Fruit fly (Drosophila melanogaster) whole organism, embryonic: ENCODE data around the gene OtopLc.

Source experiments
- Abd-B ChIP-seq: fragments of 200-800 bp; sonication (Bioruptor generic); optimal IDR thresholded peaks from 2 replicates; lab custom pipeline; 2018; ENCODE audit warnings: missing biosample characterization, mild to moderate bottlenecking, missing genetic modification characterization, moderate library complexity
- Atf6 ChIP-seq: fragments of 200-800 bp; sonication (Bioruptor generic); IDR thresholded peaks from 2 replicates; pipeline ENCODE4 v1.3.6; 2022; ENCODE audit warnings: missing biosample characterization, missing genetic modification characterization
- B-H1 ChIP-seq: fragments of 200-800 bp; sonication (Bioruptor generic); IDR thresholded peaks from 3 replicates; pipeline ENCODE4 v1.3.6; 2022; ENCODE audit warnings: missing biosample characterization, missing genetic modification characterization
- Bgb ChIP-seq: fragments of 200-800 bp; sonication (Bioruptor generic); IDR thresholded peaks from 2 replicates; pipeline ENCODE4 v1.3.6; 2022; ENCODE audit warnings: missing biosample characterization, missing genetic modification characterization; ENCODE audit not compliant: partially characterized antibody
- CG10366 ChIP-seq: fragments of 200-800 bp; sonication (Bioruptor generic); IDR thresholded peaks from 2 replicates; pipeline ENCODE4 v1.3.6; 2022; ENCODE audit warnings: missing biosample characterization, missing genetic modification characterization
- CG10431 ChIP-seq: fragments of 200-800 bp; sonication (Bioruptor generic); optimal IDR thresholded peaks from 3 replicates; lab custom pipeline; 2018; ENCODE audit warnings: missing biosample characterization, mild to moderate bottlenecking, missing genetic modification characterization
- CG10462 ChIP-seq: fragments of 200-800 bp; sonication (Bioruptor generic); optimal IDR thresholded peaks from 2 replicates; lab custom pipeline; 2016; ENCODE audit warnings: missing biosample characterization, missing genetic modification characterization
- CG12659 ChIP-seq: fragments of 200-800 bp; sonication (Bioruptor generic); optimal IDR thresholded peaks from 3 replicates; lab custom pipeline; 2017; ENCODE audit warnings: mild to moderate bottlenecking, missing biosample characterization, missing genetic modification reagents, missing genetic modification characterization
- CG13296 ChIP-seq: fragments of 200-800 bp; sonication (Bioruptor generic); optimal IDR thresholded peaks from 3 replicates; lab custom pipeline; 2018; ENCODE audit warnings: missing biosample characterization, mild to moderate bottlenecking, missing genetic modification characterization
- CG13775 ChIP-seq: fragments of 200-800 bp; sonication (Bioruptor generic); optimal IDR thresholded peaks from 3 replicates; lab custom pipeline; 2017; ENCODE audit warnings: missing biosample characterization, mild to moderate bottlenecking, missing genetic modification characterization
- CG14667 ChIP-seq: fragments of 200-800 bp; sonication (Bioruptor generic); IDR thresholded peaks from 2 replicates; pipeline ENCODE4 v1.3.6; 2022; ENCODE audit warnings: missing biosample characterization, missing genetic modification characterization
- CG15269 ChIP-seq: fragments of 200-800 bp; sonication (Bioruptor generic); optimal IDR thresholded peaks from 2 replicates; lab custom pipeline; 2018; ENCODE audit warnings: missing biosample characterization, mild to moderate bottlenecking, missing genetic modification characterization, moderate library complexity
- CG15696 ChIP-seq: fragments of 200-800 bp; sonication (Bioruptor generic); optimal IDR thresholded peaks from 2 replicates; lab custom pipeline; 2019; ENCODE audit warnings: missing biosample characterization, mild to moderate bottlenecking, missing genetic modification characterization, moderate library complexity
- CG1603 ChIP-seq: fragments of 200-800 bp; sonication (Bioruptor generic); optimal IDR thresholded peaks from 2 replicates; lab custom pipeline; 2019; ENCODE audit warnings: missing biosample characterization, mild to moderate bottlenecking, missing genetic modification characterization, moderate library complexity
- CG17802 ChIP-seq: fragments of 200-800 bp; sonication (Bioruptor generic); optimal IDR thresholded peaks from 2 replicates; lab custom pipeline; 2018; ENCODE audit warnings: missing biosample characterization, mild to moderate bottlenecking, missing genetic modification characterization, moderate library complexity
- CG18011 ChIP-seq: fragments of 200-800 bp; sonication (Bioruptor generic); optimal IDR thresholded peaks from 2 replicates; lab custom pipeline; 2017; ENCODE audit warnings: missing biosample characterization, missing genetic modification characterization, mild to moderate bottlenecking, moderate library complexity, missing genotype
- CG31441 ChIP-seq: fragments of 200-800 bp; sonication (Bioruptor generic); IDR thresholded peaks from 2 replicates; pipeline ENCODE4 v1.3.6; 2022; ENCODE audit warnings: missing biosample characterization, missing genetic modification characterization
- CG4617 ChIP-seq: fragments of 200-800 bp; sonication (Bioruptor generic); optimal IDR thresholded peaks from 3 replicates; lab custom pipeline; 2016; ENCODE audit warnings: missing biosample characterization, missing genetic modification characterization, borderline replicate concordance
- CG5245 ChIP-seq: fragments of 200-800 bp; sonication (Bioruptor generic); optimal IDR thresholded peaks from 3 replicates; lab custom pipeline; 2016; ENCODE audit warnings: missing biosample characterization, missing genetic modification characterization
- CG6689 ChIP-seq: fragments of 200-800 bp; sonication (Bioruptor generic); IDR thresholded peaks from 2 replicates; pipeline ENCODE4 v1.3.6; 2022; ENCODE audit warnings: missing biosample characterization, missing genetic modification characterization
- Dip3 ChIP-seq: fragments of 200-800 bp; sonication (Bioruptor generic); optimal IDR thresholded peaks from 3 replicates; lab custom pipeline; 2016; ENCODE audit warnings: missing biosample characterization, missing genetic modification characterization
- Dref ChIP-seq: fragments of 200-800 bp; sonication (Bioruptor generic); IDR thresholded peaks from 2 replicates; pipeline ENCODE4 v1.3.6; 2022; ENCODE audit warnings: missing biosample characterization, missing genetic modification characterization
- Fer3 ChIP-seq: fragments of 200-800 bp; sonication (Bioruptor generic); optimal IDR thresholded peaks from 2 replicates; lab custom pipeline; 2018; ENCODE audit warnings: missing biosample characterization, mild to moderate bottlenecking, missing genetic modification characterization, moderate library complexity
- HHEX ChIP-seq: fragments of 200-800 bp; sonication (Bioruptor generic); optimal IDR thresholded peaks from 3 replicates; lab custom pipeline; 2017; ENCODE audit warnings: missing biosample characterization, mild to moderate bottlenecking, missing genetic modification characterization, missing genetic modification reagents
- HLH3B ChIP-seq: fragments of 200-800 bp; sonication (Bioruptor generic); IDR thresholded peaks from 2 replicates; pipeline ENCODE4 v1.3.6; 2022; ENCODE audit warnings: missing biosample characterization, missing genetic modification characterization
- MBD-R2 ChIP-seq: fragments of 200-800 bp; sonication (Bioruptor generic); IDR thresholded peaks from 2 replicates; pipeline ENCODE4 v1.3.6; 2022; ENCODE audit warnings: missing biosample characterization, missing genetic modification characterization
- NK7.1 ChIP-seq: fragments of 200-800 bp; sonication (Bioruptor generic); optimal IDR thresholded peaks from 3 replicates; lab custom pipeline; 2016; ENCODE audit warnings: missing biosample characterization, missing genetic modification characterization
- PHDP ChIP-seq: fragments of 200-800 bp; sonication (Bioruptor generic); optimal IDR thresholded peaks from 3 replicates; lab custom pipeline; 2018; ENCODE audit warnings: missing biosample characterization, mild to moderate bottlenecking, missing genetic modification characterization, moderate library complexity
- Poxn ChIP-seq: fragments of 200-800 bp; sonication (Bioruptor generic); IDR thresholded peaks from 2 replicates; pipeline ENCODE4 v1.3.6; 2022; ENCODE audit warnings: missing biosample characterization, missing genetic modification characterization
- Ptx1 ChIP-seq: fragments of 200-800 bp; sonication (Bioruptor generic); IDR thresholded peaks from 2 replicates; pipeline ENCODE4 v1.3.6; 2022; ENCODE audit warnings: missing biosample characterization, missing genetic modification characterization
- Side ChIP-seq: fragments of 200-800 bp; sonication (Bioruptor generic); optimal IDR thresholded peaks from 2 replicates; lab custom pipeline; 2016; ENCODE audit warnings: missing biosample characterization, missing genetic modification characterization
- Taf1 ChIP-seq: fragments of 200-800 bp; sonication (Bioruptor generic); IDR thresholded peaks from 2 replicates; pipeline ENCODE4 v1.3.6; 2022; ENCODE audit warnings: missing biosample characterization, missing genetic modification characterization
- Trl ChIP-seq, 3 experiments: fragments of >200 bp in 2 of 3; fragments of 200-800 bp in 1 of 3; sonication (Bioruptor generic) in 1 of 3; optimal IDR thresholded peaks; 2 replicates in 1 of 3; 3 replicates in 2 of 3; lab custom pipeline; 2016 to 2017; ENCODE audit warnings: missing biosample characterization in 1 of 3, missing genetic modification characterization in 1 of 3
- az2 ChIP-seq: fragments of 200-800 bp; sonication (Bioruptor generic); optimal IDR thresholded peaks from 3 replicates; lab custom pipeline; 2016; ENCODE audit warnings: missing biosample characterization, missing genetic modification characterization
- btn ChIP-seq: fragments of 200-800 bp; sonication (Bioruptor generic); optimal IDR thresholded peaks from 2 replicates; lab custom pipeline; 2016; ENCODE audit warnings: missing biosample characterization, missing genetic modification characterization
- cato ChIP-seq: fragments of 200-800 bp; sonication (Bioruptor generic); optimal IDR thresholded peaks from 2 replicates; lab custom pipeline; 2016; ENCODE audit warnings: missing biosample characterization, missing genetic modification characterization, borderline replicate concordance
- dmrt11E ChIP-seq: fragments of 200-800 bp; sonication (Bioruptor generic); optimal IDR thresholded peaks from 3 replicates; lab custom pipeline; 2018; ENCODE audit warnings: missing biosample characterization, mild to moderate bottlenecking, missing genetic modification characterization, moderate library complexity
- esg ChIP-seq: fragments of 200-800 bp; sonication (Bioruptor generic); conservative IDR thresholded peaks from 2 replicates; pipeline ENCODE4 v1.3.6; 2022; ENCODE audit warnings: missing biosample characterization, missing genetic modification characterization
- fd64A ChIP-seq: fragments of 200-800 bp; sonication (Bioruptor generic); optimal IDR thresholded peaks from 3 replicates; lab custom pipeline; 2018; ENCODE audit warnings: missing biosample characterization, mild to moderate bottlenecking, missing genetic modification characterization
- gfzf ChIP-seq: fragments of 200-800 bp; sonication (Bioruptor generic); optimal IDR thresholded peaks from 2 replicates; lab custom pipeline; 2016; ENCODE audit warnings: missing biosample characterization, mild to moderate bottlenecking, missing genetic modification characterization, moderate library complexity
- gsb ChIP-seq: fragments of 200-800 bp; sonication (Bioruptor generic); IDR thresholded peaks from 2 replicates; pipeline ENCODE4 v1.3.6; 2022; ENCODE audit warnings: missing biosample characterization, missing genetic modification characterization
- klu ChIP-seq: fragments of 200-800 bp; sonication (Bioruptor generic); IDR thresholded peaks from 2 replicates; pipeline ENCODE4 v1.3.6; 2022; ENCODE audit warnings: missing biosample characterization, missing genetic modification characterization
- lola ChIP-seq, 3 experiments: fragments of >200 bp in 2 of 3; fragments of 200-800 bp in 1 of 3; sonication (Bioruptor generic) in 1 of 3; optimal IDR thresholded peaks; 2 replicates each; lab custom pipeline; 2017 to 2019; ENCODE audit warnings: missing biosample characterization in 3 of 3, missing genetic modification characterization in 3 of 3, mild to moderate bottlenecking in 1 of 3, moderate library complexity in 1 of 3
- odd ChIP-seq: fragments of 200-800 bp; sonication (Bioruptor generic); optimal IDR thresholded peaks from 2 replicates; lab custom pipeline; 2017; ENCODE audit warnings: missing biosample characterization, mild to moderate bottlenecking, missing genetic modification characterization
- otp ChIP-seq: fragments of 200-800 bp; sonication (Bioruptor generic); IDR thresholded peaks from 3 replicates; pipeline ENCODE4, ENCODE4 v1.3.6; 2022; ENCODE audit warnings: missing biosample characterization, missing genetic modification characterization
- sens-2 ChIP-seq: fragments of 200-800 bp; sonication (Bioruptor generic); IDR thresholded peaks from 2 replicates; pipeline ENCODE4 v1.3.6; 2022; ENCODE audit warnings: missing biosample characterization, missing genetic modification characterization
- so ChIP-seq: fragments of 200-800 bp; sonication (Bioruptor generic); IDR thresholded peaks from 3 replicates; pipeline ENCODE4 v1.3.6; 2022; ENCODE audit warnings: missing biosample characterization, missing genetic modification characterization
- tin ChIP-seq: fragments of 200-800 bp; sonication (Bioruptor generic); optimal IDR thresholded peaks from 3 replicates; lab custom pipeline; 2016; ENCODE audit warnings: missing biosample characterization, missing genetic modification characterization
- wor ChIP-seq: fragments of 200-800 bp; sonication (Bioruptor generic); IDR thresholded peaks from 2 replicates; pipeline ENCODE4 v1.3.6; 2022; ENCODE audit warnings: missing biosample characterization, missing genetic modification characterization
- zfh2 ChIP-seq: fragments of 200-800 bp; sonication (Bioruptor generic); optimal IDR thresholded peaks from 2 replicates; lab custom pipeline; 2016; ENCODE audit warnings: missing biosample characterization, missing genetic modification characterization

The OtopLc gene

DNA sequence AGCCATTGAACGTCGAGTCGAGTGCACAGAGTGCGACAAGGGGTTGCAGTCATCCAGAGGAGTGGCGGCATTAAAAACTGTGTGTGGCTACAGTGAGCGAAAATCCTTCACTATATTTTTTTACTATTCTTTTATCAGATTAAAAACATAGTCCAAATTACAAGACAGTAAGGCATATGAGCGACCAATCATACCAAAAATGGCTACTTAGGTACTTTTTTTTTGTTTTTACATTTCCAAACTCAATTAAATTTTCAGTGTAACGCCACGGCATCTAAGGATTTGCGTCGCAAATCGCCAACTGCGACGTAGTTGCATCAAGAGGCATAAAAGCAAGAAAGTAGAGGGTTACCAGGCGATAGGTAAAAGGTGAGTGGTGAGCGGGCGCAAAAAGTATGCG, 23.6 kb downstream of the OtopLc start (continued):
- TF ChIP-seq CG15269 (tag; lab: Kevin White, UChicago) = peak; percentile 27
- peak; percentile 77 for TF ChIP-seq dmrt11E
- TF ChIP-seq sens-2 (GFP tag; lab: Robert Waterston, UW) = peak; percentile 59
- TF ChIP-seq Ptx1 (GFP tag; lab: Robert Waterston, UW) = peak; percentile 35
- peak; percentile 2 for TF ChIP-seq CG10431 (GFP tag; lab: Kevin White, UChicago)
- TF ChIP-seq CG10462 (GFP tag; lab: Kevin White, UChicago) = no peak
- TF ChIP-seq CG1603 (tag; lab: Kevin White, UChicago) = peak; percentile 58
- 0 out of 2 replicates have a peak, but pooled peaks have one; percentile 10 for TF ChIP-seq CG14667 (GFP tag; lab: Robert Waterston, UW)
- TF ChIP-seq Abd-B = peak; percentile 8
- no peak for TF ChIP-seq Dref (GFP tag; lab: Robert Waterston, UW)
- TF ChIP-seq CG10366 (GFP tag; lab: Robert Waterston, UW) = peak; percentile 52
- TF ChIP-seq gsb = no peak
- TF ChIP-seq Atf6 (GFP tag; lab: Robert Waterston, UW) = 0 out of 2 replicates have a peak, but pooled peaks have one; percentile 13
- TF ChIP-seq CG17802 (tag; lab: Kevin White, UChicago) = peak; percentile 13
- TF ChIP-seq Side (GFP tag; lab: Kevin White, UChicago) = peak; percentile 29
- TF ChIP-seq tin = peak; percentile 50
- TF ChIP-seq cato (GFP tag; lab: Kevin White, UChicago) = no peak
- TF ChIP-seq CG12659 (GFP tag; lab: Kevin White, UChicago) = no peak
- peak; percentile 41; the same call in 2 of the 3 replicates for TF ChIP-seq B-H1
- TF ChIP-seq lola (GFP tag; optimal IDR thresholded peaks at IDR 0.05; lab: Kevin White, UChicago) = peak in 1 of 3 experiments; percentile 60
- peak; percentile 19; the same call in 1 of the 2 replicates for TF ChIP-seq esg (GFP tag; lab: Robert Waterston, UW)
- no peak for TF ChIP-seq zfh2 (GFP tag; lab: Kevin White, UChicago)
- 0 out of 3 replicates have a peak, but pooled peaks have one; percentile 19 for TF ChIP-seq so (GFP tag; lab: Robert Waterston, UW)
- TF ChIP-seq HLH3B (GFP tag; lab: Robert Waterston, UW) = peak; percentile 38; the same call in 1 of the 2 replicates
- peak; percentile 44 for TF ChIP-seq az2 (GFP tag; lab: Kevin White, UChicago)
- TF ChIP-seq NK7.1 = no peak
- no peak for TF ChIP-seq Trl (optimal IDR thresholded peaks at IDR 0.05; lab: Kevin White, UChicago)
- peak; percentile 23 for TF ChIP-seq Trl (GFP tag; optimal IDR thresholded peaks at IDR 0.05; lab: Kevin White, UChicago)
- no peak for TF ChIP-seq odd (GFP tag; lab: Kevin White, UChicago)
- peak; percentile 60; the same call in 2 of the 3 replicates for TF ChIP-seq otp (GFP tag; lab: Robert Waterston, UW)
- no peak for TF ChIP-seq gfzf (GFP tag; lab: Kevin White, UChicago)
- TF ChIP-seq CG4617 (GFP tag; lab: Kevin White, UChicago) = no peak
- TF ChIP-seq Poxn (GFP tag; lab: Robert Waterston, UW) = 0 out of 2 replicates have a peak, but pooled peaks have one; percentile 7
- TF ChIP-seq Fer3 (tag; lab: Kevin White, UChicago) = peak; percentile 48
- 0 out of 2 replicates have a peak, but pooled peaks have one; percentile 16 for TF ChIP-seq wor (GFP tag; lab: Robert Waterston, UW)
- TF ChIP-seq CG13775 (GFP tag; lab: Kevin White, UChicago) = peak; percentile 17
- TF ChIP-seq CG31441 (GFP tag; lab: Robert Waterston, UW) = peak; percentile 53; the same call in 1 of the 2 replicates
- no peak for TF ChIP-seq MBD-R2 (GFP tag; lab: Robert Waterston, UW)
- no peak for TF ChIP-seq Bgb (GFP tag; lab: Robert Waterston, UW)
- TF ChIP-seq btn (GFP tag; lab: Kevin White, UChicago) = peak; percentile 8
- peak; percentile 51 for TF ChIP-seq PHDP (tag; lab: Kevin White, UChicago)
- no peak for TF ChIP-seq Dip3
- peak; percentile 28 for TF ChIP-seq HHEX (GFP tag; lab: Kevin White, UChicago)
- TF ChIP-seq CG18011 = no peak
- no peak for TF ChIP-seq Taf1 (GFP tag; lab: Robert Waterston, UW)
- no peak for TF ChIP-seq fd64A (GFP tag; lab: Kevin White, UChicago)
- TF ChIP-seq CG6689 (GFP tag; lab: Robert Waterston, UW) = peak; percentile 53
- TF ChIP-seq CG15696 (tag; lab: Kevin White, UChicago) = peak; percentile 20
- no peak for TF ChIP-seq CG13296 (GFP tag; lab: Kevin White, UChicago)
- peak; percentile 0 for TF ChIP-seq CG5245 (GFP tag; lab: Kevin White, UChicago)
- TF ChIP-seq klu (GFP tag; lab: Robert Waterston, UW) = no peak
